Worm (Caenorhabditis elegans) whole organism, L1 larva: ENCODE measurements around the gene zip-8.
"Not testable (repeated sequence)": the region's sequence is repeated elsewhere in the genome, so short reads cannot be mapped to it uniquely, and the experiment has no call there.

Experiments used
- C04F5.9 ChIP-seq: sonication (generic microtip); optimal IDR thresholded peaks from 2 replicates; lab custom pipeline; 2016; ENCODE audit warnings: missing genetic modification characterization, missing compliant biosample characterization
- F16B12.6 ChIP-seq: fragments of 150-350 bp; optimal IDR thresholded peaks from 2 replicates; lab custom pipeline; 2014; ENCODE audit warnings: missing biosample characterization, missing genetic modification characterization
- Y116A8C.19 ChIP-seq: sonication (generic microtip); optimal IDR thresholded peaks from 2 replicates; lab custom pipeline; 2016; ENCODE audit warnings: missing compliant biosample characterization, missing genetic modification characterization, borderline replicate concordance
- aha-1 ChIP-seq: fragments of 150-350 bp; optimal IDR thresholded peaks from 2 replicates; lab custom pipeline; 2014; ENCODE audit warnings: missing biosample characterization, missing genetic modification characterization
- blmp-1 ChIP-seq: fragments of 150-350 bp; optimal IDR thresholded peaks from 2 replicates; lab custom pipeline; 2014; ENCODE audit warnings: missing biosample characterization, missing genetic modification characterization
- ceh-82 ChIP-seq, 3 experiments: fragments of 150-350 bp in 1 of 3; sonication (generic microtip) in 2 of 3; optimal IDR thresholded peaks; 2 replicates each; lab custom pipeline; 2014 to 2017; ENCODE audit warnings: missing biosample characterization in 3 of 3, missing genetic modification characterization in 3 of 3
- dpl-1 ChIP-seq, 3 experiments: fragments of 150-350 bp in 2 of 3; sonication (generic microtip) in 1 of 3; optimal IDR thresholded peaks; 2 replicates each; lab custom pipeline; 2014 to 2017; ENCODE audit warnings: missing biosample characterization in 3 of 3, missing genetic modification characterization in 3 of 3, missing genetic modification reagents in 3 of 3
- efl-1 ChIP-seq, 4 experiments: fragments of 150-350 bp; optimal IDR thresholded peaks in 3 of 4; peaks in 1 of 4; 1 replicate in 1 of 4; 2 replicates in 3 of 4; lab custom pipeline; 2014; ENCODE audit warnings: missing biosample characterization in 2 of 4, missing genetic modification characterization in 2 of 4, missing genetic modification reagents in 2 of 4
- elt-3 ChIP-seq, 6 experiments: fragments of 150-350 bp in 1 of 6; sonication (generic microtip); optimal IDR thresholded peaks; 2 replicates each; lab custom pipeline; 2017 to 2018; ENCODE audit warnings: missing biosample characterization in 6 of 6, missing genetic modification characterization in 6 of 6, inconsistent platforms in 1 of 6
- fos-1 ChIP-seq: fragments of 150-350 bp; optimal IDR thresholded peaks from 2 replicates; lab custom pipeline; 2014; ENCODE audit warnings: missing biosample characterization, missing genetic modification characterization
- jun-1 ChIP-seq: fragments of 150-350 bp; optimal IDR thresholded peaks from 2 replicates; lab custom pipeline; 2014; ENCODE audit warnings: missing biosample characterization, missing genetic modification reagents, missing genetic modification characterization
- lin-14 ChIP-seq: fragments of 200-800 bp; sonication (Bioruptor generic); optimal IDR thresholded peaks from 2 replicates; lab custom pipeline; 2018; ENCODE audit warnings: mild to moderate bottlenecking, missing genetic modification characterization, moderate library complexity, missing compliant biosample characterization
- lin-15B ChIP-seq: fragments of 150-350 bp; sonication (generic microtip); optimal IDR thresholded peaks from 3 replicates; lab custom pipeline; 2014; ENCODE audit warnings: missing biosample characterization, missing genetic modification characterization
- lin-35 ChIP-seq, 2 experiments: fragments of 150-350 bp; optimal IDR thresholded peaks; 2 replicates each; lab custom pipeline; 2014; ENCODE audit warnings: missing biosample characterization in 2 of 2, missing genetic modification characterization in 2 of 2, missing genetic modification reagents in 2 of 2
- lin-39 ChIP-seq: fragments of 150-350 bp; optimal IDR thresholded peaks from 2 replicates; lab custom pipeline; 2014; ENCODE audit warnings: missing biosample characterization, missing genetic modification reagents, missing genetic modification characterization
- lsy-2 ChIP-seq, 2 experiments: fragments of 150-350 bp; optimal IDR thresholded peaks; 2 replicates each; lab custom pipeline; 2014; ENCODE audit warnings: missing biosample characterization in 2 of 2, missing genetic modification characterization in 2 of 2
- mab-9 ChIP-seq: fragments of 200-800 bp; sonication (Bioruptor generic); IDR thresholded peaks from 2 replicates; pipeline ENCODE4 v1.3.6; 2022; ENCODE audit warnings: missing genetic modification reagents, missing genetic modification characterization, missing compliant biosample characterization
- mef-2 ChIP-seq: fragments of 150-350 bp; optimal IDR thresholded peaks from 2 replicates; lab custom pipeline; 2014; ENCODE audit warnings: missing biosample characterization, missing genetic modification characterization
- nhr-11 ChIP-seq: fragments of 150-350 bp; optimal IDR thresholded peaks from 2 replicates; lab custom pipeline; 2014; ENCODE audit warnings: missing biosample characterization, missing genetic modification characterization
- nhr-20 ChIP-seq: sonication (generic microtip); optimal IDR thresholded peaks from 2 replicates; lab custom pipeline; 2016; ENCODE audit warnings: mild to moderate bottlenecking, missing genetic modification characterization, missing compliant biosample characterization
- nhr-28 ChIP-seq: fragments of 150-350 bp; optimal IDR thresholded peaks from 2 replicates; lab custom pipeline; 2014; ENCODE audit warnings: missing biosample characterization, missing genetic modification characterization
- nhr-47 ChIP-seq: sonication (generic microtip); optimal IDR thresholded peaks from 2 replicates; lab custom pipeline; 2016; ENCODE audit warnings: mild to moderate bottlenecking, missing genetic modification characterization, moderate library complexity, missing compliant biosample characterization
- nhr-71 ChIP-seq: sonication (generic microtip); optimal IDR thresholded peaks from 2 replicates; lab custom pipeline; 2016; ENCODE audit warnings: mild to moderate bottlenecking, missing genetic modification characterization, moderate library complexity, missing compliant biosample characterization
- nhr-77 ChIP-seq: fragments of 150-350 bp; optimal IDR thresholded peaks from 2 replicates; lab custom pipeline; 2014; ENCODE audit warnings: missing biosample characterization, missing genetic modification characterization
- nhr-84 ChIP-seq: sonication (generic microtip); optimal IDR thresholded peaks from 2 replicates; lab custom pipeline; 2017; ENCODE audit warnings: missing biosample characterization, missing genetic modification characterization
- nhr-85 ChIP-seq: sonication (generic microtip); peaks from one replicate; lab custom pipeline; 2016; ENCODE audit warnings: missing genetic modification characterization, inconsistent platforms, missing compliant biosample characterization
- nhr-90 ChIP-seq: sonication (generic microtip); optimal IDR thresholded peaks from 2 replicates; lab custom pipeline; 2016; ENCODE audit warnings: mild to moderate bottlenecking, missing genetic modification characterization, missing compliant biosample characterization; ENCODE audit not compliant: poor library complexity
- pax-3 ChIP-seq: fragments of 200-800 bp; sonication (Bioruptor generic); optimal IDR thresholded peaks from 2 replicates; lab custom pipeline; 2018; ENCODE audit warnings: mild to moderate bottlenecking, missing genetic modification characterization, moderate library complexity, missing compliant biosample characterization
- pqm-1 ChIP-seq: sonication (generic microtip); optimal IDR thresholded peaks from 3 replicates; lab custom pipeline; 2017; ENCODE audit warnings: missing biosample characterization, missing genetic modification characterization
- snpc-4 ChIP-seq: fragments of 150-350 bp; optimal IDR thresholded peaks from 2 replicates; lab custom pipeline; 2014; ENCODE audit warnings: missing biosample characterization, missing genetic modification characterization
- sup-37 ChIP-seq: fragments of 200-800 bp; sonication (Bioruptor generic); optimal IDR thresholded peaks from 2 replicates; lab custom pipeline; 2018; ENCODE audit warnings: mild to moderate bottlenecking, missing genetic modification characterization, missing compliant biosample characterization
- tbx-2 ChIP-seq: sonication (generic microtip); optimal IDR thresholded peaks from 2 replicates; lab custom pipeline; 2016; ENCODE audit warnings: missing genetic modification characterization, missing compliant biosample characterization
- tlp-1 ChIP-seq: fragments of 150-350 bp; optimal IDR thresholded peaks from 2 replicates; lab custom pipeline; 2014; ENCODE audit warnings: missing biosample characterization, missing genetic modification characterization
- unc-130 ChIP-seq: fragments of 150-350 bp; optimal IDR thresholded peaks from 2 replicates; lab custom pipeline; 2017; ENCODE audit warnings: missing biosample characterization, missing genetic modification characterization, inconsistent platforms
- unc-30 ChIP-seq: sonication (generic microtip); optimal IDR thresholded peaks from 2 replicates; lab custom pipeline; 2017; ENCODE audit warnings: missing biosample characterization, missing genetic modification characterization
- unc-98 ChIP-seq: fragments of 200-800 bp; sonication (Bioruptor generic); IDR thresholded peaks from 2 replicates; pipeline ENCODE4 v1.3.6; 2022; ENCODE audit warnings: missing genetic modification characterization, missing compliant biosample characterization

zip-8 gene

DNA sequence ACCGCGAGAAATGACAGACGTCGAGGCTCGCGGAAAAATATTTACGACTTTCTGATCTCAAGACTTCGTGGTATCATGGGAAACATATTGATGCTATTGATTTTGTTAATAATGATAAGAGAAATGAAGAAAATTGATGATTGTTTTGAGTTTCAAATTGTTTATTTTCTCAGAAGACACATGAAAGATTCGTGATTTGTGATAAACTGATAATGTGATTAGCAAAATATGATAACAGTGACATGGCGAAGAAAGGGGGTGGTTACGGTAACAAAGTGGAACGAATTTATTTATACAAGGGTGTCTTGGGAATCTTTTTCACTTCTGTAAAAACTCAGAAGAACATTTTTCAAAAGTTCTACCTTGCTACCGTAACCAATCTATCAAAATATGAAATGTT is 30.5 kb downstream of the zip-8 start:
- TF ChIP-seq tbx-2 (tag; lab: Kevin White, UChicago), result no peak
- no peak for TF ChIP-seq snpc-4 (tag; lab: Kevin White, UChicago)
- peak; percentile 75 for TF ChIP-seq nhr-85 (tag; lab: Kevin White, UChicago)
- no peak for TF ChIP-seq tlp-1
- TF ChIP-seq nhr-84 (tag; lab: Kevin White, UChicago), result no peak
- no peak for TF ChIP-seq nhr-77 (tag; lab: Kevin White, UChicago)
- TF ChIP-seq pqm-1, result no peak
- TF ChIP-seq lin-14 (GFP tag; lab: Kevin White, UChicago), result peak; percentile 26
- peak in 2 of 6 experiments; percentile 31 to 93 for TF ChIP-seq elt-3 (tag; optimal IDR thresholded peaks at IDR 0.05; lab: Kevin White, UChicago)
- no peak for TF ChIP-seq mab-9 (GFP tag; lab: Robert Waterston, UW)
- TF ChIP-seq blmp-1 (tag; lab: Kevin White, UChicago), result peak; percentile 29
- TF ChIP-seq nhr-71 (tag; lab: Kevin White, UChicago), result peak; percentile 54
- TF ChIP-seq lsy-2 (tag; optimal IDR thresholded peaks at IDR 0.05; lab: Kevin White, UChicago), result peak in 1 of 2 experiments; percentile 15
- no peak for TF ChIP-seq unc-30 (tag; lab: Kevin White, UChicago)
- no peak for TF ChIP-seq aha-1
- no peak for TF ChIP-seq efl-1 (optimal IDR thresholded peaks at IDR 0.05; lab: Kevin White, UChicago)
- TF ChIP-seq efl-1 (GFP tag; optimal IDR thresholded peaks at IDR 0.05 in 1 of 2; lab: Kevin White, UChicago), result peak in 1 of 2 experiments; percentile 5
- TF ChIP-seq nhr-90 (tag; lab: Kevin White, UChicago), result peak; percentile 31
- no peak for TF ChIP-seq nhr-47
- TF ChIP-seq lin-35 (GFP tag; optimal IDR thresholded peaks at IDR 0.05; lab: Kevin White, UChicago), result peak in 1 of 2 experiments; percentile 31
- TF ChIP-seq lin-15B, result no peak
- no peak for TF ChIP-seq nhr-28 (tag; lab: Kevin White, UChicago)
- peak; percentile 37 for TF ChIP-seq nhr-20 (tag; lab: Kevin White, UChicago)

DNA sequence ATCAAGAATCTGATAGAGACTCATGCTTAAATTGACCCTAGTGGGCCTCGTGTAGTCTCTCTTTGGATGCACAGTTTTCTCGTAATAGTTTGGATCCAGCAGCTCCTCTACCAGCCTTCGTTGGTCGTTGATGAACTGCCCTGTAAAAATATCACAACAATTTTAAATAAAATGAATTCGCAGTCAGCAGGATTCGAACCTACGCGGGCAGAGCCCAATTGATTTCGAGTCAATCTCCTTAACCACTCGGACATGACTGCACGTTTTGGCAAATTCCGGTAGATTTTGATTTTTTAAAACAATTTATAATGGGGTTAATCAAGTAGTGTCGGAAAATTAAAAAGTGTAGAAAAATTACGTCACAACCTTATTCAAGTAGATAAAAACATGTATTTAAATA is 35.0 kb downstream of the zip-8 start:
- TF ChIP-seq efl-1 (optimal IDR thresholded peaks at IDR 0.05; lab: Kevin White, UChicago), result not testable (repeated sequence)
- peak in 1 of 2 experiments; percentile 20 for TF ChIP-seq efl-1 (GFP tag; optimal IDR thresholded peaks at IDR 0.05 in 1 of 2; lab: Kevin White, UChicago)

ce11 chrIII:6514673-6515072 is 35.9 kb downstream of the zip-8 start, which contains the start of gene acr-5:
TSS of gene acr-5 (minus strand) at chrIII:6514773.
- no peak for TF ChIP-seq ceh-82 (tag; optimal IDR thresholded peaks at IDR 0.05; lab: Kevin White, UChicago)
- TF ChIP-seq pax-3, result no peak
- no peak for TF ChIP-seq nhr-11 (tag; lab: Kevin White, UChicago)
- TF ChIP-seq mef-2 (tag; lab: Kevin White, UChicago), result no peak
- no peak for TF ChIP-seq F16B12.6
- TF ChIP-seq fos-1 (tag; lab: Kevin White, UChicago), result no peak
- no peak for TF ChIP-seq unc-98 (GFP tag; lab: Robert Waterston, UW)
- no peak for TF ChIP-seq C04F5.9
- TF ChIP-seq nhr-85 (tag; lab: Kevin White, UChicago), result no peak
- no peak for TF ChIP-seq jun-1 (tag; lab: Kevin White, UChicago)

DNA sequence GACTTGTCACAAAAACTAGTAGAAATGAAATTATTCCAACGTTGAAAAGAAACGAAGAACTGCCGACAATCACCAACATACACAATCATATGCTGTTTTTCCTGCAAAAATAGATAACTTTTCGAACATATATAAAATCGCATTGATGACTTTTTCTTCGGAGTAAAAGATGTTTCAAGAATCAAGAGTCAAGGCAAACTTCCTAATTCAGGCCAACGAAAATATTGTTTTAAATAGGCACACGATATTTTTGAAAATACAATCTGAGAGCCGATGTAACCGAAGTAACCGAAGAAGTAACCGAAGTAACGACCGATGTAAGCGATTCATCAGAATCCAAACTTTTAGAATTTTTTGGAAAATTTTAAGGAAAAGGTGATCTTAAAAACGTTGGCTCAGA is 41.2 kb downstream of the zip-8 start, which contains the start of gene C09E7.10:
C09E7.10 (minus strand) TSS at position 101 of the 400 bp plus-strand sequence.
- no peak for TF ChIP-seq dpl-1 (GFP tag; optimal IDR thresholded peaks at IDR 0.05; lab: Kevin White, UChicago)
- no peak for TF ChIP-seq lin-39 (tag; lab: Kevin White, UChicago)
- TF ChIP-seq sup-37 (GFP tag; lab: Kevin White, UChicago), result no peak
- no peak for TF ChIP-seq unc-130 (tag; lab: Kevin White, UChicago)
- TF ChIP-seq Y116A8C.19, result no peak
- no peak for TF ChIP-seq nhr-20 (tag; lab: Kevin White, UChicago)
- TF ChIP-seq mab-9 (GFP tag; lab: Robert Waterston, UW), result no peak
- TF ChIP-seq tbx-2 (tag; lab: Kevin White, UChicago), result no peak
- no peak for TF ChIP-seq F16B12.6
- TF ChIP-seq, all 84 proteins: peak for 0
